Worm (Caenorhabditis elegans) whole organism, L2 larva: ENCODE data around the gene C11G10.1.

Experiments used
- C34F6.9 ChIP-seq: fragments of 150-350 bp; optimal IDR thresholded peaks from 2 replicates; lab custom pipeline; 2014; ENCODE audit warnings: missing biosample characterization, missing genetic modification characterization
- F13H6.1 ChIP-seq: sonication (generic microtip); optimal IDR thresholded peaks from 2 replicates; lab custom pipeline; 2016; ENCODE audit warnings: missing genetic modification characterization, missing compliant biosample characterization
- R02D3.7 ChIP-seq: fragments of 150-350 bp; optimal IDR thresholded peaks from 2 replicates; lab custom pipeline; 2014; ENCODE audit warnings: missing biosample characterization, missing genetic modification characterization
- Y55F3AM.14 ChIP-seq: fragments of 200-800 bp; sonication (Bioruptor generic); optimal IDR thresholded peaks from 2 replicates; lab custom pipeline; 2018; ENCODE audit warnings: mild to moderate bottlenecking, missing genetic modification characterization, missing compliant biosample characterization
- ZK546.5 ChIP-seq: sonication (generic microtip); optimal IDR thresholded peaks from 2 replicates; lab custom pipeline; 2017; ENCODE audit warnings: missing biosample characterization, missing genetic modification characterization
- alr-1 ChIP-seq: fragments of 150-350 bp; optimal IDR thresholded peaks from 2 replicates; lab custom pipeline; 2014; ENCODE audit warnings: missing biosample characterization, missing genetic modification characterization
- aly-2 ChIP-seq: fragments of 150-350 bp; optimal IDR thresholded peaks from 2 replicates; lab custom pipeline; 2014; ENCODE audit warnings: missing biosample characterization, missing genetic modification characterization
- ama-1 ChIP-seq: fragments of 150-350 bp; optimal IDR thresholded peaks from 2 replicates; lab custom pipeline; 2018; ENCODE audit warnings: inconsistent platforms
- blmp-1 ChIP-seq: sonication (generic microtip); optimal IDR thresholded peaks from 2 replicates; lab custom pipeline; 2017; ENCODE audit warnings: missing genetic modification characterization, mild to moderate bottlenecking, missing compliant biosample characterization, antibody characterized with exemption, moderate library complexity; ENCODE audit not compliant: insufficient read depth
- ceh-16 ChIP-seq: fragments of 150-350 bp; optimal IDR thresholded peaks from 2 replicates; lab custom pipeline; 2014; ENCODE audit warnings: missing biosample characterization, missing genetic modification characterization
- ceh-82 ChIP-seq: fragments of 150-350 bp; optimal IDR thresholded peaks from 2 replicates; lab custom pipeline; 2014; ENCODE audit warnings: missing biosample characterization, missing genetic modification characterization
- crh-2 ChIP-seq: sonication (generic microtip); optimal IDR thresholded peaks from 2 replicates; lab custom pipeline; 2017; ENCODE audit warnings: missing biosample characterization, missing genetic modification characterization
- dmd-4 ChIP-seq: sonication (generic microtip); optimal IDR thresholded peaks from 2 replicates; lab custom pipeline; 2017; ENCODE audit warnings: missing biosample characterization, missing genetic modification characterization
- egl-27 ChIP-seq: sonication (generic microtip); optimal IDR thresholded peaks from 3 replicates; lab custom pipeline; 2017; ENCODE audit warnings: missing biosample characterization, missing genetic modification reagents, missing genetic modification characterization
- elt-1 ChIP-seq: fragments of 150-350 bp; optimal IDR thresholded peaks from 2 replicates; lab custom pipeline; 2014; ENCODE audit warnings: missing biosample characterization, missing genetic modification characterization
- elt-3 ChIP-seq: sonication (generic microtip); optimal IDR thresholded peaks from 2 replicates; lab custom pipeline; 2017; ENCODE audit warnings: missing biosample characterization, missing genetic modification characterization
- fos-1 ChIP-seq: fragments of 150-350 bp; optimal IDR thresholded peaks from 2 replicates; lab custom pipeline; 2014; ENCODE audit warnings: missing biosample characterization, missing genetic modification characterization
- gmeb-1 ChIP-seq: fragments of 150-350 bp; optimal IDR thresholded peaks from 2 replicates; lab custom pipeline; 2014; ENCODE audit warnings: missing biosample characterization, missing genetic modification characterization
- lin-11 ChIP-seq: fragments of 150-350 bp; sonication (generic microtip); optimal IDR thresholded peaks from 2 replicates; lab custom pipeline; 2014; ENCODE audit warnings: missing biosample characterization, missing genetic modification characterization, inconsistent platforms, mixed read lengths
- lin-13 ChIP-seq: fragments of 150-350 bp; optimal IDR thresholded peaks from 2 replicates; lab custom pipeline; 2014; ENCODE audit warnings: missing biosample characterization, missing genetic modification reagents, missing genetic modification characterization
- lin-39 ChIP-seq: fragments of 150-350 bp; optimal IDR thresholded peaks from 2 replicates; lab custom pipeline; 2014; ENCODE audit warnings: missing biosample characterization, missing genetic modification reagents, missing genetic modification characterization
- lsy-2 ChIP-seq, 2 experiments: fragments of 150-350 bp in 1 of 2; sonication (generic microtip) in 1 of 2; optimal IDR thresholded peaks; 2 replicates each; lab custom pipeline; 2014 to 2017; ENCODE audit warnings: missing biosample characterization in 2 of 2, missing genetic modification characterization in 2 of 2
- mab-5 ChIP-seq: fragments of 150-350 bp; optimal IDR thresholded peaks from 2 replicates; lab custom pipeline; 2014; ENCODE audit warnings: missing biosample characterization, missing genetic modification characterization
- mbf-1 ChIP-seq: sonication (generic microtip); optimal IDR thresholded peaks from 2 replicates; lab custom pipeline; 2017; ENCODE audit warnings: missing biosample characterization, missing genetic modification characterization
- mdl-1 ChIP-seq, 2 experiments: fragments of 150-350 bp in 1 of 2; sonication (generic microtip) in 1 of 2; optimal IDR thresholded peaks; 2 replicates each; lab custom pipeline; 2017; ENCODE audit warnings: missing biosample characterization in 2 of 2, missing genetic modification characterization in 2 of 2
- nhr-10 ChIP-seq: sonication (generic microtip); optimal IDR thresholded peaks from 2 replicates; lab custom pipeline; 2017; ENCODE audit warnings: missing biosample characterization, missing genetic modification characterization
- nhr-11 ChIP-seq: fragments of 150-350 bp; optimal IDR thresholded peaks from 2 replicates; lab custom pipeline; 2014; ENCODE audit warnings: missing biosample characterization, missing genetic modification characterization
- nhr-12 ChIP-seq: fragments of 150-350 bp; optimal IDR thresholded peaks from 2 replicates; lab custom pipeline; 2014; ENCODE audit warnings: missing biosample characterization, missing genetic modification characterization
- nhr-129 ChIP-seq: fragments of 150-350 bp; optimal IDR thresholded peaks from 2 replicates; lab custom pipeline; 2014; ENCODE audit warnings: missing biosample characterization, missing genetic modification characterization
- nhr-21 ChIP-seq: fragments of 150-350 bp; optimal IDR thresholded peaks from 2 replicates; lab custom pipeline; 2014; ENCODE audit warnings: missing biosample characterization, missing genetic modification characterization
- nhr-23 ChIP-seq: fragments of 150-350 bp; optimal IDR thresholded peaks from 2 replicates; lab custom pipeline; 2014; ENCODE audit warnings: missing biosample characterization, missing genetic modification reagents, missing genetic modification characterization
- nhr-237 ChIP-seq: fragments of 150-350 bp; optimal IDR thresholded peaks from 2 replicates; lab custom pipeline; 2014; ENCODE audit warnings: missing biosample characterization, missing genetic modification characterization
- nhr-25 ChIP-seq: fragments of 150-350 bp; sonication (generic microtip); optimal IDR thresholded peaks from 3 replicates; lab custom pipeline; 2014; ENCODE audit warnings: missing biosample characterization, missing genetic modification characterization
- nhr-6 ChIP-seq: fragments of 150-350 bp; optimal IDR thresholded peaks from 2 replicates; lab custom pipeline; 2014; ENCODE audit warnings: missing biosample characterization, missing genetic modification characterization
- nhr-77 ChIP-seq: fragments of 150-350 bp; optimal IDR thresholded peaks from 2 replicates; lab custom pipeline; 2014; ENCODE audit warnings: missing biosample characterization, missing genetic modification characterization
- peb-1 ChIP-seq: fragments of 150-350 bp; optimal IDR thresholded peaks from 2 replicates; lab custom pipeline; 2014; ENCODE audit warnings: missing biosample characterization, missing genetic modification characterization
- sem-4 ChIP-seq: fragments of 150-350 bp; optimal IDR thresholded peaks from 2 replicates; lab custom pipeline; 2014; ENCODE audit warnings: missing biosample characterization, missing genetic modification reagents, missing genetic modification characterization
- skn-1 ChIP-seq: sonication (generic microtip); optimal IDR thresholded peaks from 2 replicates; lab custom pipeline; 2017; ENCODE audit warnings: missing biosample characterization, missing genetic modification characterization
- sma-3 ChIP-seq: sonication (generic microtip); optimal IDR thresholded peaks from 2 replicates; lab custom pipeline; 2016; ENCODE audit warnings: missing genetic modification reagents, missing genetic modification characterization, missing compliant biosample characterization
- sma-9 ChIP-seq, 2 experiments: fragments of 150-350 bp in 1 of 2; sonication (generic microtip) in 1 of 2; optimal IDR thresholded peaks; 2 replicates each; lab custom pipeline; 2014 to 2016; ENCODE audit warnings: missing genetic modification characterization in 2 of 2, mild to moderate bottlenecking in 1 of 2, missing biosample characterization in 1 of 2, missing compliant biosample characterization in 1 of 2, missing genetic modification reagents in 1 of 2, moderate library complexity in 1 of 2
- snpc-4 ChIP-seq: fragments of 150-350 bp; optimal IDR thresholded peaks from 2 replicates; lab custom pipeline; 2014; ENCODE audit warnings: missing biosample characterization, missing genetic modification characterization
- unc-39 ChIP-seq: fragments of 150-350 bp; optimal IDR thresholded peaks from 2 replicates; lab custom pipeline; 2014; ENCODE audit warnings: missing biosample characterization, missing genetic modification characterization
- unc-55 ChIP-seq: fragments of 150-350 bp; sonication (generic microtip); optimal IDR thresholded peaks from 3 replicates; lab custom pipeline; 2014; ENCODE audit warnings: missing biosample characterization, missing genetic modification reagents, missing genetic modification characterization
- unc-62 ChIP-seq: fragments of 150-350 bp; optimal IDR thresholded peaks from 2 replicates; lab custom pipeline; 2014; ENCODE audit warnings: missing biosample characterization, missing genetic modification reagents, missing genetic modification characterization
- zag-1 ChIP-seq: fragments of 150-350 bp; optimal IDR thresholded peaks from 2 replicates; lab custom pipeline; 2014; ENCODE audit warnings: missing biosample characterization, missing genetic modification characterization
- ztf-1 ChIP-seq: fragments of 200-800 bp; sonication (Bioruptor generic); conservative IDR thresholded peaks from 2 replicates; pipeline ENCODE4 v1.3.6; 2022; ENCODE audit warnings: missing genetic modification characterization, missing compliant biosample characterization
- ztf-11 ChIP-seq: sonication (generic microtip); optimal IDR thresholded peaks from 2 replicates; lab custom pipeline; 2017; ENCODE audit warnings: missing biosample characterization, missing genetic modification characterization
- ztf-4 ChIP-seq: fragments of 150-350 bp; optimal IDR thresholded peaks from 2 replicates; lab custom pipeline; 2014; ENCODE audit warnings: missing biosample characterization, missing genetic modification characterization

The C11G10.1 gene

ce11 chrX:15188986-15189675 lies 30.6 kb upstream of the C11G10.1 start (continued):
- no peak for TF ChIP-seq nhr-11
- TF ChIP-seq, all 48 proteins: peak for 19

- TF ChIP-seq skn-1 (tag; lab: Kevin White, UChicago) (peak; percentile 42), ZK546.5 (tag; lab: Kevin White, UChicago) (no peak)
- TF ChIP-seq, all 48 proteins: peak for 1
These were observed 30.0 kb upstream of the C11G10.1 start for ce11 chrX:15188510-15188909.

- TF ChIP-seq sma-9 (GFP tag; optimal IDR thresholded peaks at IDR 0.05; lab: Kevin White, UChicago) (peak; percentile 96), sma-9 (tag; optimal IDR thresholded peaks at IDR 0.05; lab: Kevin White, UChicago) (no peak), nhr-25 (tag; lab: Kevin White, UChicago) (peak; percentile 92), ztf-1 (no peak), egl-27 (tag; lab: Kevin White, UChicago) (peak; percentile 87), Y55F3AM.14 (peak; percentile 17), gmeb-1 (peak; percentile 86), mab-5 (tag; lab: Kevin White, UChicago) (peak; percentile 74), nhr-23 (tag; lab: Kevin White, UChicago) (no peak), nhr-237 (tag; lab: Kevin White, UChicago) (peak; percentile 65), skn-1 (tag; lab: Kevin White, UChicago) (peak; percentile 22), nhr-77 (tag; lab: Kevin White, UChicago) (no peak), crh-2 (tag; lab: Kevin White, UChicago) (peak; percentile 92), F13H6.1 (tag; lab: Kevin White, UChicago) (peak; percentile 94), alr-1 (tag; lab: Kevin White, UChicago) (no peak), nhr-11 (no peak), zag-1 (peak; percentile 14), lin-11 (peak; percentile 74), fos-1 (tag; lab: Kevin White, UChicago) (peak; percentile 90), lin-13 (GFP tag; lab: Kevin White, UChicago) (peak; percentile 87), ceh-82 (tag; lab: Kevin White, UChicago) (peak; percentile 2), aly-2 (tag; lab: Kevin White, UChicago) (no peak), sma-3 (peak; percentile 94), unc-62 (GFP tag; lab: Kevin White, UChicago) (peak; percentile 38), mbf-1 (tag; lab: Kevin White, UChicago) (no peak), ama-1 (lab: Kevin White, UChicago) (no peak), peb-1 (tag; lab: Kevin White, UChicago) (no peak), ceh-16 (tag; lab: Kevin White, UChicago) (peak; percentile 62), lsy-2 (tag; optimal IDR thresholded peaks at IDR 0.05; lab: Kevin White, UChicago) (peak; percentile 75 to 88), ztf-11 (tag; lab: Kevin White, UChicago) (no peak), mdl-1 (tag; optimal IDR thresholded peaks at IDR 0.05; lab: Kevin White, UChicago) (peak in 1 of 2 experiments; percentile 48), nhr-10 (tag; lab: Kevin White, UChicago) (peak; percentile 77), nhr-21 (tag; lab: Kevin White, UChicago) (peak; percentile 85), nhr-129 (peak; percentile 93), ZK546.5 (tag; lab: Kevin White, UChicago) (no peak), unc-39 (tag; lab: Kevin White, UChicago) (no peak), dmd-4 (tag; lab: Kevin White, UChicago) (no peak), elt-1 (tag; lab: Kevin White, UChicago) (no peak), nhr-12 (tag; lab: Kevin White, UChicago) (no peak), sem-4 (tag; lab: Kevin White, UChicago) (peak; percentile 84), unc-55 (GFP tag; lab: Kevin White, UChicago) (peak; percentile 81), R02D3.7 (tag; lab: Kevin White, UChicago) (peak; percentile 3), lin-39 (no peak), C34F6.9 (tag; lab: Kevin White, UChicago) (peak; percentile 88), nhr-6 (tag; lab: Kevin White, UChicago) (peak; percentile 58), snpc-4 (peak; percentile 86), ztf-4 (tag; lab: Kevin White, UChicago) (peak; percentile 47), elt-3 (tag; lab: Kevin White, UChicago) (no peak), blmp-1 (tag; lab: Kevin White, UChicago) (peak; percentile 90)
These were observed 22.9 kb upstream of the C11G10.1 start, which contains the start of gene pkhm-2 for ce11 chrX:15181454-15181853. Gene pkhm-2 (minus strand): TSS chrX:15181465.
